Fruit fly (Drosophila melanogaster) whole organism, pupa: ENCODE data around the gene HIP-R.
A peak's percentile ranks its signal among the peaks of the same experiment; 100 is the strongest.

Experiments used
- CG10348 ChIP-seq: fragments of 200-800 bp; sonication (Bioruptor generic); IDR thresholded peaks from 2 replicates; pipeline ENCODE4 v1.3.6; 2022; ENCODE audit warnings: missing biosample characterization, missing genetic modification characterization
- CG12605 ChIP-seq: fragments of 200-800 bp; sonication (Bioruptor generic); IDR thresholded peaks from 2 replicates; pipeline ENCODE4 v1.3.6; 2022; ENCODE audit warnings: missing biosample characterization, missing genetic modification characterization
- CG13204 ChIP-seq: fragments of 200-800 bp; sonication (Bioruptor generic); optimal IDR thresholded peaks from 2 replicates; lab custom pipeline; 2018; ENCODE audit warnings: missing biosample characterization, mild to moderate bottlenecking, missing genetic modification characterization, moderate library complexity
- CG14655 ChIP-seq: fragments of 200-800 bp; sonication (Bioruptor generic); optimal IDR thresholded peaks from 3 replicates; lab custom pipeline; 2017; ENCODE audit warnings: mild to moderate bottlenecking, missing biosample characterization, missing genetic modification reagents, missing genetic modification characterization
- CG15710 ChIP-seq: fragments of 200-800 bp; sonication (Bioruptor generic); optimal IDR thresholded peaks from 2 replicates; lab custom pipeline; 2018; ENCODE audit warnings: missing biosample characterization, mild to moderate bottlenecking, missing genetic modification characterization, moderate library complexity
- CG17806 ChIP-seq: fragments of 200-800 bp; sonication (Bioruptor generic); optimal IDR thresholded peaks from 2 replicates; lab custom pipeline; 2018; ENCODE audit warnings: missing biosample characterization, mild to moderate bottlenecking, missing genetic modification characterization, moderate library complexity
- CG32121 ChIP-seq: fragments of 200-800 bp; sonication (Bioruptor generic); IDR thresholded peaks from 2 replicates; pipeline ENCODE4 v1.3.6; 2022; ENCODE audit warnings: missing biosample characterization, missing genetic modification characterization
- CG34367 ChIP-seq: fragments of 200-800 bp; sonication (Bioruptor generic); optimal IDR thresholded peaks from 2 replicates; lab custom pipeline; 2018; ENCODE audit warnings: missing biosample characterization, mild to moderate bottlenecking, missing genetic modification characterization
- CG4496 ChIP-seq: fragments of 200-800 bp; sonication (Bioruptor generic); IDR thresholded peaks from 3 replicates; pipeline ENCODE4 v1.3.6; 2022; ENCODE audit warnings: missing biosample characterization, missing genetic modification characterization
- CG8159 ChIP-seq: fragments of 200-800 bp; sonication (Bioruptor generic); optimal IDR thresholded peaks from 3 replicates; lab custom pipeline; 2018; ENCODE audit warnings: missing biosample characterization, mild to moderate bottlenecking, missing genetic modification characterization, moderate library complexity
- CG8301 ChIP-seq: fragments of 200-800 bp; sonication (Bioruptor generic); optimal IDR thresholded peaks from 2 replicates; lab custom pipeline; 2018; ENCODE audit warnings: missing biosample characterization, mild to moderate bottlenecking, missing genetic modification characterization
- CG9948 ChIP-seq: fragments of 200-800 bp; sonication (Bioruptor generic); optimal IDR thresholded peaks from 2 replicates; lab custom pipeline; 2018; ENCODE audit warnings: missing biosample characterization, mild to moderate bottlenecking, missing genetic modification characterization, moderate library complexity
- D1 ChIP-seq: fragments of 200-800 bp; sonication (Bioruptor generic); optimal IDR thresholded peaks from 2 replicates; lab custom pipeline; 2018; ENCODE audit warnings: missing biosample characterization, mild to moderate bottlenecking, missing genetic modification characterization, moderate library complexity
- EcR ChIP-seq: fragments of 200-800 bp; sonication (Bioruptor generic); optimal IDR thresholded peaks from 3 replicates; lab custom pipeline; 2019; ENCODE audit warnings: missing biosample characterization, missing genetic modification characterization, mild to moderate bottlenecking, moderate library complexity, missing genetic modification reagents
- Ets98B ChIP-seq: fragments of 200-800 bp; sonication (Bioruptor generic); IDR thresholded peaks from 2 replicates; pipeline ENCODE4 v1.3.6; 2022; ENCODE audit warnings: missing biosample characterization, missing genetic modification characterization
- Pif1A ChIP-seq: fragments of 200-800 bp; sonication (Bioruptor generic); optimal IDR thresholded peaks from 3 replicates; lab custom pipeline; 2016; ENCODE audit warnings: missing biosample characterization, missing genetic modification characterization
- Pif1B ChIP-seq: fragments of 200-800 bp; sonication (Bioruptor generic); optimal IDR thresholded peaks from 3 replicates; lab custom pipeline; 2016; ENCODE audit warnings: missing biosample characterization, missing genetic modification characterization
- Snoo ChIP-seq: fragments of 200-800 bp; sonication (Bioruptor generic); optimal IDR thresholded peaks from 3 replicates; lab custom pipeline; 2017; ENCODE audit warnings: missing biosample characterization, mild to moderate bottlenecking, missing genetic modification characterization, inconsistent platforms
- fd96Ca ChIP-seq: fragments of 200-800 bp; sonication (Bioruptor generic); IDR thresholded peaks from 3 replicates; pipeline ENCODE4 v1.3.6; 2022; ENCODE audit warnings: missing biosample characterization, missing genetic modification characterization
- gl ChIP-seq: fragments of 200-800 bp; sonication (Bioruptor generic); optimal IDR thresholded peaks from 2 replicates; lab custom pipeline; 2018; ENCODE audit warnings: missing biosample characterization, mild to moderate bottlenecking, missing genetic modification characterization
- rn ChIP-seq: fragments of 200-800 bp; sonication (Bioruptor generic); IDR thresholded peaks from 2 replicates; pipeline ENCODE4 v1.3.6; 2022; ENCODE audit warnings: missing biosample characterization, missing genetic modification characterization

The HIP-R gene

DNA sequence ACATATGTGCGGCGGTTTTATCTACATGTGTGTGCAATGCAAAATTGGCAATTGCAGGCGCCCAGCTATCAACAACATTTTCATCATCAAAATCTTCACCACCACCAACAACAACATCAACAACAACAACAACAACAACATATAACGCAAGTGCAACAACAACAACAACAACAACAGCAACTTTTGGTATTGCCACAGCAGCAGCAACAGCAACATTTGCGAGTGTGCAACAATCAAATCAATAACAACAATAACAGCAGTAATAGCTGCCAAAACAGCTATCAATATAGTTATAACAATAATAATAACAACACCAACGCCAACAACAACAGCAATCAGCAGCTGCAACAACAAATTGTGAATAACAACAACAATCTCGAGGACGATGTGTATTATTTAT is 27.3 kb upstream of the HIP-R start:
- TF ChIP-seq EcR (GFP tag; lab: Kevin White, UChicago): no peak
- TF ChIP-seq Ets98B (GFP tag; lab: Robert Waterston, UW): no peak
- no peak for TF ChIP-seq CG32121
- TF ChIP-seq CG8301 (tag; lab: Kevin White, UChicago): no peak
- no peak for TF ChIP-seq CG14655 (GFP tag; lab: Kevin White, UChicago)
- TF ChIP-seq D1 (tag; lab: Kevin White, UChicago): no peak
- no peak for TF ChIP-seq CG34367 (tag; lab: Kevin White, UChicago)
- TF ChIP-seq, all 21 proteins: peak for 0

DNA sequence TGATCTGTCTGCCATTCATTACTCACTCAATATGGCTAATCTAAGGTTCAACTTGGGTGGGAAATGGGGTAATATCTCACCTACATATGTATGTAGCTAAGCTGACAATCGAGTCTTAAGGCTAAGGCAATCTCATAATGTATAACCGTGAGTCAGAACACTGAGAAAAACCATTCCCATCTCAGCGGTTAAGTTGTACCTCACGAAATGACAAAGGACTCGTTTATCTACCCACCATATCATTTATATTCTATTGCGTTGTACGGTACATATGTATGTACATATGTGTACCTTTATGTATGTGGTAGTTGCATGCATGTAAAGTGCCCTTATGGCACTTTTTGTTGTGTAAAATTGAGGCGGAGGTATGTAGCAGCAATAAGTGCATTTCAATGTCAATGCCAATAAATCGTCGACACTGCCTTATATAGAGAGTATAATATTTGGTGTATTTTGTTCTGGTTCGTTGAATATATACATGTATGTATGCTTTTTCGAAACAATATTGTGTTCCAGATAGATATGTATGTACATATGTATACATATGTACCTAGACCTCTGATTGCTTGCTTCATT is 26.8 kb upstream of the HIP-R start:
- no peak for TF ChIP-seq CG8159 (tag; lab: Kevin White, UChicago)
- no peak for TF ChIP-seq Pif1B (GFP tag; lab: Kevin White, UChicago)
- TF ChIP-seq rn (GFP tag; lab: Robert Waterston, UW): no peak
- no peak for TF ChIP-seq Ets98B (GFP tag; lab: Robert Waterston, UW)
- TF ChIP-seq CG14655 (GFP tag; lab: Kevin White, UChicago): no peak
- TF ChIP-seq CG10348 (GFP tag; lab: Robert Waterston, UW): no peak
- TF ChIP-seq Snoo (tag; lab: Kevin White, UChicago): no peak
- TF ChIP-seq CG4496 (GFP tag; lab: Robert Waterston, UW): no peak
- TF ChIP-seq gl: no peak
- no peak for TF ChIP-seq CG15710 (tag; lab: Kevin White, UChicago)
- no peak for TF ChIP-seq fd96Ca
- no peak for TF ChIP-seq CG12605 (GFP tag; lab: Robert Waterston, UW)
- no peak for TF ChIP-seq CG34367 (tag; lab: Kevin White, UChicago)
- no peak for TF ChIP-seq EcR (GFP tag; lab: Kevin White, UChicago)
- no peak for TF ChIP-seq CG8301 (tag; lab: Kevin White, UChicago)

DNA sequence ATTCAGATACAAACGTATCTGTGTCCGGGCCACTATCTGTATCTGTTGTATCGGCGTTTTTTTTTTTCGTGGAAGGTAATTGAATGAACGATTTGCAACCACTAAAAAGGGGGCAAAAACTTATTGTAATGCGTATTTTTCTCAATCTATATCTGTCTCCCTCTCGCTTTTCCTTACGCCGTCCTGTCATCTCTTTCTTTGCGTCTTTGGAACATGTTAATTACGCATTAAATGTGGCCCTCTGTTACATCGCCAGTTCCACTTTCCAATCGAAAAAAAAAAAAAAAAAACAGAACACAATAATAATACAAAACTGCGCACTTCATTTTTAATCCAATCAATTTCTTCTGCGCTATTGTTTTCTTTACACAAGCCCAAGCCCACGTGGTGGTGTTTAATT is 25.5 kb upstream of the HIP-R start:
- TF ChIP-seq CG34367 (tag; lab: Kevin White, UChicago) (no peak), Pif1B (GFP tag; lab: Kevin White, UChicago) (no peak), fd96Ca (no peak), Snoo (tag; lab: Kevin White, UChicago) (no peak), CG4496 (GFP tag; lab: Robert Waterston, UW) (no peak), CG10348 (GFP tag; lab: Robert Waterston, UW) (no peak), CG13204 (GFP tag; lab: Kevin White, UChicago) (no peak), CG32121 (no peak), CG12605 (GFP tag; lab: Robert Waterston, UW) (no peak), CG8159 (tag; lab: Kevin White, UChicago) (no peak), CG8301 (tag; lab: Kevin White, UChicago) (no peak), CG15710 (tag; lab: Kevin White, UChicago) (no peak), gl (no peak), CG17806 (tag; lab: Kevin White, UChicago) (no peak), Ets98B (GFP tag; lab: Robert Waterston, UW) (no peak), EcR (GFP tag; lab: Kevin White, UChicago) (no peak)

DNA sequence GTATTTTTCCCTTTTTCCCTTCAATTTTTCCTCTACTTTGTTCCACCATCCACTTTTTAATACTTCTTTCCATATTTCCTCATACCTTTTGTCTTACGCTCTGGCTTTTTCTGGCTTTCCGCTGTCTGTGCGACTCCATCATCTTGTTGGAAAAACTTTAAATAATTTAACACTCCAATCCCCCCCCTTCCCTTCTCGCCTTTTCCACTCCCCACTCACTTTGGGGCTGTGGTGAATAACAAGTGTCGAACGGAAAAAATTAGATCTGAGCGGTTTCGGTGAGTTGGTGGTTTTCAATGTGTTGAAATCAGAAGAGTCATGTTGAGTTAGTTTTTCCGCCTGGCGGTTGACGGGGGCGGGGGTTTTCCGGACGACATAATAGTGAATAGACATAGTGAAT is 22.7 kb upstream of the HIP-R start:
- TF ChIP-seq Pif1A (GFP tag; lab: Kevin White, UChicago) (no peak), CG17806 (tag; lab: Kevin White, UChicago) (no peak)

DNA sequence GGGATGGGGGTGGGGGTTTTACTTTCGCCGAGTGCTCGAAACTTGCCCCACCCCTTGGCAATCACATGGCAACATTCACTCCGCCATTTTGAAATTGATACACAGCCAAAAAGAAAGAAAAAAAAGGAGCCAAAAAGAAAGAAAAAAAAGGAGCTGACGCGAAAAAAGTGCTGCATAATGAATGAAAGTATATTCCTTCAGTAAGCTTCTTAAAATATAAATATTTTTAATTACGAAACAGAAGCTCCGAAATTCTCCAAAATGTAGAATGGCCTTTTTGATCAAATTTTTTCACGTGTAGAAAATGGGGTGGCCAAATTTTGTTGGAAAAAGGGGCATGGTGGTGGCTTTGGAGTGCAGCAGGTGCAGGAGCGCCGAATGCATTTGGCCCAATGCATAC is 21.6 kb upstream of the HIP-R start:
- no peak for TF ChIP-seq CG12605 (GFP tag; lab: Robert Waterston, UW)
- TF ChIP-seq CG15710 (tag; lab: Kevin White, UChicago): peak; percentile 19
- no peak for TF ChIP-seq CG13204 (GFP tag; lab: Kevin White, UChicago)
- no peak for TF ChIP-seq CG34367 (tag; lab: Kevin White, UChicago)
- no peak; the same call in 1 of the 2 replicates for TF ChIP-seq Ets98B (GFP tag; lab: Robert Waterston, UW)
- TF ChIP-seq CG10348 (GFP tag; lab: Robert Waterston, UW): no peak
- TF ChIP-seq D1 (tag; lab: Kevin White, UChicago): no peak
- no peak for TF ChIP-seq EcR (GFP tag; lab: Kevin White, UChicago)
- peak; percentile 24 for TF ChIP-seq CG9948 (tag; lab: Kevin White, UChicago)
- no peak for TF ChIP-seq Snoo (tag; lab: Kevin White, UChicago)
- TF ChIP-seq CG4496 (GFP tag; lab: Robert Waterston, UW): 0 out of 3 replicates have a peak, but pooled peaks have one; percentile 42
- peak; percentile 15 for TF ChIP-seq Pif1B (GFP tag; lab: Kevin White, UChicago)
- TF ChIP-seq CG17806 (tag; lab: Kevin White, UChicago): peak; percentile 38
- TF ChIP-seq CG14655 (GFP tag; lab: Kevin White, UChicago): peak; percentile 21
- TF ChIP-seq fd96Ca: no peak
- TF ChIP-seq Pif1A (GFP tag; lab: Kevin White, UChicago): peak; percentile 41
- TF ChIP-seq rn (GFP tag; lab: Robert Waterston, UW): no peak
- TF ChIP-seq gl: no peak
- peak; percentile 40 for TF ChIP-seq CG8159 (tag; lab: Kevin White, UChicago)
- no peak for TF ChIP-seq CG8301 (tag; lab: Kevin White, UChicago)
- peak; percentile 37; the same call in 1 of the 2 replicates for TF ChIP-seq CG32121

DNA sequence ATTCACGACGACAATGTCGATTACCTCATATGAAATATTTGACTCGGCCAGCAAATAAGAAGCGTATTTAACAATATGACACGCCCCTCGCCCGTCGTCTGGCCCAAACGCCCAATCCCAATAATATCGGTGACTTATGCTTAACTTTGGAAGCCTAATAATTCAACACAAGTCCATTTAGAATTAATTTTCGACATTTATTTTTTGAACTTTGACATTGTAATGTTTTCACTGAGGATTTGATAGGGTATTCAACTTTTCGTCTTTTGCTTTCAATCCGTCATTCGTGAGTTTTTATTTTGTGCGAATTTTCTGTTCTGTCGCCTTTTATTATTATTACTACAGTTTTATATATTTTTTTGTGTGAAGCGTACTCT is 17.3 kb upstream of the HIP-R start:
- no peak for TF ChIP-seq CG17806 (tag; lab: Kevin White, UChicago)
- no peak for TF ChIP-seq CG12605 (GFP tag; lab: Robert Waterston, UW)
- TF ChIP-seq CG15710 (tag; lab: Kevin White, UChicago): no peak
- no peak for TF ChIP-seq rn (GFP tag; lab: Robert Waterston, UW)
- TF ChIP-seq CG8159 (tag; lab: Kevin White, UChicago): no peak
- TF ChIP-seq Pif1B (GFP tag; lab: Kevin White, UChicago): no peak
- no peak for TF ChIP-seq CG13204 (GFP tag; lab: Kevin White, UChicago)
- no peak for TF ChIP-seq Pif1A (GFP tag; lab: Kevin White, UChicago)
- no peak for TF ChIP-seq CG32121
- no peak for TF ChIP-seq fd96Ca
- no peak for TF ChIP-seq Snoo (tag; lab: Kevin White, UChicago)
- TF ChIP-seq CG10348 (GFP tag; lab: Robert Waterston, UW): no peak
- TF ChIP-seq CG8301 (tag; lab: Kevin White, UChicago): no peak
- no peak for TF ChIP-seq CG34367 (tag; lab: Kevin White, UChicago)
- TF ChIP-seq EcR (GFP tag; lab: Kevin White, UChicago): no peak
- no peak for TF ChIP-seq CG9948 (tag; lab: Kevin White, UChicago)
- no peak for TF ChIP-seq gl
- TF ChIP-seq CG14655 (GFP tag; lab: Kevin White, UChicago): no peak
